Fruit fly (Drosophila melanogaster) whole organism, embryonic: ENCODE data around the gene RpL4.

Source experiments
- BEAF-32 ChIP-seq: fragments of 200-800 bp; sonication (Bioruptor generic); optimal IDR thresholded peaks from 3 replicates; lab custom pipeline; 2017; ENCODE audit warnings: missing biosample characterization, missing genetic modification characterization, mild to moderate bottlenecking, moderate library complexity, missing genetic modification reagents
- CG11504 ChIP-seq: fragments of 200-800 bp; sonication (Bioruptor generic); optimal IDR thresholded peaks from 3 replicates; lab custom pipeline; 2019; ENCODE audit warnings: missing biosample characterization, mild to moderate bottlenecking, missing genetic modification characterization, moderate library complexity
- CG12769 ChIP-seq: fragments of 200-800 bp; sonication (Bioruptor generic); optimal IDR thresholded peaks from 2 replicates; lab custom pipeline; 2019; ENCODE audit warnings: missing biosample characterization, mild to moderate bottlenecking, missing genetic modification characterization, moderate library complexity
- CG14667 ChIP-seq: fragments of 200-800 bp; sonication (Bioruptor generic); IDR thresholded peaks from 2 replicates; pipeline ENCODE4 v1.3.6; 2022; ENCODE audit warnings: missing biosample characterization, missing genetic modification characterization
- CG16813 ChIP-seq: fragments of 200-800 bp; sonication (Bioruptor generic); IDR thresholded peaks from 3 replicates; pipeline ENCODE4 v1.3.6; 2022; ENCODE audit warnings: missing biosample characterization, missing genetic modification characterization; ENCODE audit not compliant: partially characterized antibody
- CG17328 ChIP-seq: fragments of 200-800 bp; sonication (Bioruptor generic); IDR thresholded peaks from 2 replicates; pipeline ENCODE4 v1.3.6; 2022; ENCODE audit warnings: missing biosample characterization, missing genetic modification characterization
- CG17385 ChIP-seq: fragments of 200-800 bp; sonication (Bioruptor generic); optimal IDR thresholded peaks from 3 replicates; lab custom pipeline; 2018; ENCODE audit warnings: missing biosample characterization, mild to moderate bottlenecking, missing genetic modification characterization
- CG18599 ChIP-seq: fragments of 200-800 bp; sonication (Bioruptor generic); optimal IDR thresholded peaks from 3 replicates; lab custom pipeline; 2017; ENCODE audit warnings: missing biosample characterization, missing genetic modification characterization, mild to moderate bottlenecking, moderate library complexity, missing genetic modification reagents
- CG34376 ChIP-seq: fragments of 200-800 bp; sonication (Bioruptor generic); optimal IDR thresholded peaks from 2 replicates; lab custom pipeline; 2018; ENCODE audit warnings: missing biosample characterization, mild to moderate bottlenecking, missing genetic modification characterization
- CG7372 ChIP-seq: fragments of 200-800 bp; sonication (Bioruptor generic); IDR thresholded peaks from 2 replicates; pipeline ENCODE4 v1.3.6; 2022; ENCODE audit warnings: missing biosample characterization, missing genetic modification characterization
- CG7928 ChIP-seq: fragments of 200-800 bp; sonication (Bioruptor generic); optimal IDR thresholded peaks from 2 replicates; lab custom pipeline; 2017; ENCODE audit warnings: missing biosample characterization, mild to moderate bottlenecking, missing genetic modification characterization
- CG7987 ChIP-seq: fragments of 200-800 bp; sonication (Bioruptor generic); optimal IDR thresholded peaks from 2 replicates; lab custom pipeline; 2018; ENCODE audit warnings: missing biosample characterization, mild to moderate bottlenecking, missing genetic modification characterization, moderate library complexity
- CG9727 ChIP-seq: fragments of 200-800 bp; sonication (Bioruptor generic); optimal IDR thresholded peaks from 3 replicates; lab custom pipeline; 2017; ENCODE audit warnings: missing biosample characterization, mild to moderate bottlenecking, missing genetic modification characterization
- Dp ChIP-seq: fragments of 200-800 bp; sonication (Bioruptor generic); optimal IDR thresholded peaks from 2 replicates; lab custom pipeline; 2018; ENCODE audit warnings: missing biosample characterization, mild to moderate bottlenecking, missing genetic modification characterization, moderate library complexity
- Drgx ChIP-seq: fragments of 200-800 bp; sonication (Bioruptor generic); IDR thresholded peaks from 2 replicates; pipeline ENCODE4 v1.3.6; 2022; ENCODE audit warnings: missing biosample characterization, missing genetic modification characterization
- Ets65A ChIP-seq: fragments of 200-800 bp; sonication (Bioruptor generic); peaks from one replicate; lab custom pipeline; 2016; ENCODE audit warnings: missing biosample characterization, missing genetic modification characterization
- Med ChIP-seq: fragments of 200-800 bp; sonication (Bioruptor generic); peaks from one replicate; lab custom pipeline; 2016; ENCODE audit warnings: missing biosample characterization, missing genetic modification characterization, mild to moderate bottlenecking, inconsistent platforms, moderate library complexity
- Myb ChIP-seq: fragments of 200-800 bp; sonication (Bioruptor generic); optimal IDR thresholded peaks from 2 replicates; lab custom pipeline; 2016; ENCODE audit warnings: missing biosample characterization, missing genetic modification characterization
- Oaz ChIP-seq: fragments of 200-800 bp; sonication (Bioruptor generic); IDR thresholded peaks from 2 replicates; pipeline ENCODE4 v1.3.6; 2022; ENCODE audit warnings: missing biosample characterization, missing genetic modification characterization
- Rx ChIP-seq: fragments of 200-800 bp; sonication (Bioruptor generic); IDR thresholded peaks from 2 replicates; pipeline ENCODE4 v1.3.6; 2022; ENCODE audit warnings: missing biosample characterization, missing genetic modification characterization
- Six4 ChIP-seq: fragments of 200-800 bp; sonication (Bioruptor generic); optimal IDR thresholded peaks from 2 replicates; lab custom pipeline; 2016; ENCODE audit warnings: missing biosample characterization, missing genetic modification characterization
- Sry-δ ChIP-seq: fragments of 200-800 bp; sonication (Bioruptor generic); optimal IDR thresholded peaks from 2 replicates; lab custom pipeline; 2016; ENCODE audit warnings: missing biosample characterization, missing genetic modification characterization
- Xrp1 ChIP-seq: fragments of 200-800 bp; sonication (Bioruptor generic); IDR thresholded peaks from 2 replicates; pipeline ENCODE4 v1.3.6; 2022; ENCODE audit warnings: missing biosample characterization, missing genetic modification characterization
- bcd ChIP-seq: fragments of 200-800 bp; sonication (Bioruptor generic); optimal IDR thresholded peaks from 2 replicates; lab custom pipeline; 2017; ENCODE audit warnings: missing biosample characterization, mild to moderate bottlenecking, missing genetic modification characterization
- ci ChIP-seq: fragments of 200-800 bp; sonication (Bioruptor generic); IDR thresholded peaks from 3 replicates; pipeline ENCODE4 v1.3.6; 2022; ENCODE audit warnings: missing biosample characterization, missing genetic modification characterization
- crol ChIP-seq: fragments of 200-800 bp; sonication (Bioruptor generic); IDR thresholded peaks from 2 replicates; pipeline ENCODE4 v1.3.6; 2022; ENCODE audit warnings: missing biosample characterization, missing genetic modification characterization
- crp ChIP-seq, 2 experiments: fragments of 200-800 bp; sonication (Bioruptor generic); optimal IDR thresholded peaks; 2 replicates in 1 of 2; 3 replicates in 1 of 2; lab custom pipeline; 2017; ENCODE audit warnings: missing biosample characterization in 2 of 2, missing genetic modification characterization in 2 of 2, mild to moderate bottlenecking in 1 of 2, moderate library complexity in 1 of 2
- dan ChIP-seq: fragments of 200-800 bp; sonication (Bioruptor generic); IDR thresholded peaks from 2 replicates; pipeline ENCODE4 v1.3.6; 2022; ENCODE audit warnings: missing biosample characterization, missing genetic modification characterization
- ems ChIP-seq: fragments of 200-800 bp; sonication (Bioruptor generic); optimal IDR thresholded peaks from 3 replicates; lab custom pipeline; 2016; ENCODE audit warnings: missing biosample characterization, missing genetic modification characterization
- exex ChIP-seq: fragments of 200-800 bp; sonication (Bioruptor generic); optimal IDR thresholded peaks from 4 replicates; lab custom pipeline; 2018; ENCODE audit warnings: missing biosample characterization, mild to moderate bottlenecking, missing genetic modification characterization, moderate library complexity
- grau ChIP-seq: fragments of 200-800 bp; optimal IDR thresholded peaks from 3 replicates; lab custom pipeline; 2019; ENCODE audit warnings: missing biosample characterization, mild to moderate bottlenecking, missing genetic modification characterization, moderate library complexity
- grn ChIP-seq: fragments of 200-800 bp; sonication (Bioruptor generic); optimal IDR thresholded peaks from 3 replicates; lab custom pipeline; 2017; ENCODE audit warnings: missing biosample characterization, missing genetic modification characterization
- oc ChIP-seq: fragments of 200-800 bp; sonication (Bioruptor generic); optimal IDR thresholded peaks from 2 replicates; lab custom pipeline; 2018; ENCODE audit warnings: missing biosample characterization, mild to moderate bottlenecking, missing genetic modification characterization, moderate library complexity
- pzg ChIP-seq: fragments of 200-800 bp; sonication (Bioruptor generic); optimal IDR thresholded peaks from 3 replicates; lab custom pipeline; 2018; ENCODE audit warnings: missing biosample characterization, mild to moderate bottlenecking, missing genetic modification characterization, moderate library complexity
- row ChIP-seq: fragments of 200-800 bp; sonication (Bioruptor generic); IDR thresholded peaks from 3 replicates; pipeline ENCODE4 v1.3.6; 2022; ENCODE audit warnings: missing biosample characterization, missing genetic modification characterization
- sens ChIP-seq: fragments of 200-800 bp; sonication (Bioruptor generic); peaks from one replicate; lab custom pipeline; 2016; ENCODE audit warnings: missing biosample characterization, missing genetic modification characterization
- seq ChIP-seq: fragments of 200-800 bp; sonication (Bioruptor generic); IDR thresholded peaks from 2 replicates; pipeline ENCODE4 v1.3.6; 2022; ENCODE audit warnings: missing biosample characterization, missing genetic modification characterization
- slp2 ChIP-seq: fragments of 200-800 bp; sonication (Bioruptor generic); optimal IDR thresholded peaks from 2 replicates; lab custom pipeline; 2016; ENCODE audit warnings: missing biosample characterization, missing genetic modification characterization
- stwl ChIP-seq: fragments of 200-800 bp; sonication (Bioruptor generic); optimal IDR thresholded peaks from 3 replicates; lab custom pipeline; 2018; ENCODE audit warnings: missing biosample characterization, mild to moderate bottlenecking, missing genetic modification characterization, moderate library complexity
- sug ChIP-seq: fragments of 200-800 bp; optimal IDR thresholded peaks from 2 replicates; lab custom pipeline; 2019; ENCODE audit warnings: missing biosample characterization, mild to moderate bottlenecking, missing genetic modification characterization, moderate library complexity
- trem ChIP-seq: fragments of 200-800 bp; optimal IDR thresholded peaks from 3 replicates; lab custom pipeline; 2019; ENCODE audit warnings: missing biosample characterization, mild to moderate bottlenecking, missing genetic modification characterization, moderate library complexity
- ttk ChIP-seq: fragments of 200-800 bp; sonication (Bioruptor generic); IDR thresholded peaks from 2 replicates; pipeline ENCODE4 v2.1.2; 2022; ENCODE audit warnings: missing biosample characterization, missing genetic modification characterization
- wdn ChIP-seq: fragments of 200-800 bp; sonication (Bioruptor generic); IDR thresholded peaks from 2 replicates; pipeline ENCODE4 v1.3.6; 2022; ENCODE audit warnings: missing biosample characterization, missing genetic modification characterization
- z ChIP-seq: fragments of 200-800 bp; sonication (Bioruptor generic); IDR thresholded peaks from 3 replicates; pipeline ENCODE4 v1.3.6; 2022; ENCODE audit warnings: missing biosample characterization, missing genetic modification characterization
- zfh2 ChIP-seq: fragments of 200-800 bp; sonication (Bioruptor generic); optimal IDR thresholded peaks from 2 replicates; lab custom pipeline; 2016; ENCODE audit warnings: missing biosample characterization, missing genetic modification characterization

RpL4 gene

DNA sequence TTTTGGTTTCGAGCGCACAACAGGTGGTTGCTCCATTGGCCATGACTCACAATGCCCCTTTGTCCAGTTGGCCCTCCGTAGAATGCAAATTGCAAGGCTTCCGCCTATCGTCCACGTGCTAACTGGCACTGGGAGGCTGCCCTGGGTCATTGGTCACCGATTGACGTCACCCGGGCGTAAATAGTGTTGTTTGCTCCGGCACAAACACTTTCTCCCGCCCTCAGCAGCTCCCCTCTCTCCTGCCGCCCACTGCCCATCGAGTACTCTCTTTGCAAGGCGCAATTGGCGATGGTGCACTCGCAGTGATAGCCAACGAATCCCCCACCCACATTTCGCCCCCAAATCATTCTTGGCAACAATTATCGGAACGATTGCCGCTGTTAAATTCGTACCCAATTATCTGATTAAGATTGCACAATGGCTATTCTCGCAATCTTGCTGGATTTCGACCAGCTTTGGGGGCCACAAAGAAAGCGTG is 4.2 kb downstream of the RpL4 start (continued):
- TF ChIP-seq Ets65A (peak; percentile 70), crp (GFP tag; optimal IDR thresholded peaks at IDR 0.05; lab: Kevin White, UChicago) (no peak), CG17385 (no peak), sug (peak; percentile 27), Oaz (no peak), CG11504 (tag; lab: Kevin White, UChicago) (no peak), exex (tag; lab: Kevin White, UChicago) (peak; percentile 62), Med (GFP tag; lab: Kevin White, UChicago) (peak; percentile 45), CG7372 (GFP tag; lab: Robert Waterston, UW) (no peak)
- TF ChIP-seq, all 482 proteins: peak for 14

DNA sequence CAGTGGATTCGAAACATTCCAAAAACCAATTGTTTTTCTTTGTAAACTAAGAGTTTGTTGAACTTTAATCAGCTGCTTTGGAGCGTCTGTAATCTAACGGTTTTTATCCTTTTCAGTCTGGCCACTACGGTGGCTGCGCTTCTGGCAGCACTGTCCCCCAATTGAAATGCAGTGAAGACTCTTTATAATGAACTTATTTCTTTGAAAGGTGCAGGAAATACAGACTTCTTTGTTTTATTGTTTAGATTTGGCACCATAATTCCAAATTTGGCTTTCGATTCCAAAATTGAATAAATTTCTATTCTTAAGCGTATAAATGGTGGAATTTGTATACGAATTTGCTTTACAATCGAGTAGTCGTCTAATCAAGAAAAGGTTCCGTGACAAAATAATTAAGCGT is 5.5 kb downstream of the RpL4 start, which contains the start of gene nenya:
nenya (minus strand) TSS at position 35 of the 400 bp plus-strand sequence.
- TF ChIP-seq row (GFP tag; lab: Robert Waterston, UW) (peak; percentile 51), slp2 (GFP tag; lab: Kevin White, UChicago) (no peak), Rx (GFP tag; lab: Robert Waterston, UW) (no peak), Myb (GFP tag; lab: Kevin White, UChicago) (peak; percentile 67), ems (GFP tag; lab: Kevin White, UChicago) (no peak), zfh2 (GFP tag; lab: Kevin White, UChicago) (no peak), Med (GFP tag; lab: Kevin White, UChicago) (peak; percentile 54), grau (tag; lab: Kevin White, UChicago) (peak; percentile 67), z (GFP tag; lab: Robert Waterston, UW) (no peak), CG9727 (no peak), trem (tag; lab: Kevin White, UChicago) (peak; percentile 6)

DNA sequence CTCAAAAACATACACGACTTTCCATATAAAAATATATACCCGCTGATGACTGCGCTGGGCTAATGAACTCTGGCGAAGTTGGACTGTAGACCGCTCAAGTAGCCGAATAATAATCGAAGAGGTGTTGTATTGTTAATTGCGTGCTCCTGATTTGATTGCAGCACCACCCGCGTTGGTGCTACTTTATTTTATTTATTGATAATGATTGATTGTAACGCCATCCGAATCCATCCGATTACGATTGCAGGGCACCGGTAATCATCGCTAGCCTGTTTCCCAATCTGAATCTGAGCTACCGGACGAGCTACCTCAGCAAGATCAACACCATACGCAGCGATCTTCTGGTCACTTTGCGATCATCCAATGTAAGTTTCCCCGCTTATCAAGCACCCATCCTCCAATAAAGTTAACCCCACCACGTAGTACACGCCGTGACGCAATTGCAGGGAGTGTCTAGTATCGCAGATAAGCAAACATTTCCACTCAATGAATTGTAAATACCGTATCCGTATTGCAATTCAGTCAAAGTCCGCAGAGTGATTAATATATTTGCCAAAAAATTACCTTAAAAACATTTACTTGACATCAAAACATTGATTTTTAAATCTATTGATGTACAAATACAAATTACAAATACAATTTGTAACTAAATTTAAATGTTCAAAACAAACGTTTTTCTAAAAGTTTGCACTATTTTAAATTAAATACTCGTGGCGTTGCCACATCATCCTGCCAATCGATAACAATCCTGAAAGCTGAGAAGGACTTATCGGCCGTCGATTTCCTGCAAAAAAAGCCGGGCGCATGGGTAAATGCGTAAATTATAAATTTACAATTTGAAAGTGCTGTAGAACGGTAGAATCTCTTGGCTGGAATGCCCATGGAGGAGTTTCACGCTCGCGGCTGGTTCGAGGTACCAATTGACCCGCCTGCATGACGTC is 6.6 kb downstream of the RpL4 start:
- TF ChIP-seq wdn (GFP tag; lab: Robert Waterston, UW) (no peak), exex (tag; lab: Kevin White, UChicago) (peak; percentile 91), trem (tag; lab: Kevin White, UChicago) (peak; percentile 52), Six4 (GFP tag; lab: Kevin White, UChicago) (no peak), grn (GFP tag; lab: Kevin White, UChicago) (peak; percentile 65), CG16813 (GFP tag; lab: Robert Waterston, UW) (no peak), ttk (GFP tag; lab: Robert Waterston, UW) (no peak), CG18599 (no peak), CG34376 (peak; percentile 63), ci (GFP tag; lab: Robert Waterston, UW) (peak; percentile 47; the same call in 1 of the 3 replicates), BEAF-32 (GFP tag; lab: Kevin White, UChicago) (peak; percentile 34), Dp (GFP tag; lab: Kevin White, UChicago) (peak; percentile 53), CG14667 (no peak), CG7987 (GFP tag; lab: Kevin White, UChicago) (peak; percentile 21), sens (GFP tag; lab: Kevin White, UChicago) (peak; percentile 56), Xrp1 (no peak), CG7928 (GFP tag; lab: Kevin White, UChicago) (no peak), Myb (GFP tag; lab: Kevin White, UChicago) (peak; percentile 29), CG9727 (no peak), dan (GFP tag; lab: Robert Waterston, UW) (no peak), CG12769 (no peak), Med (GFP tag; lab: Kevin White, UChicago) (peak; percentile 36), pzg (GFP tag; lab: Kevin White, UChicago) (peak; percentile 20), Drgx (GFP tag; lab: Robert Waterston, UW) (no peak), Rx (GFP tag; lab: Robert Waterston, UW) (no peak), crol (no peak), stwl (peak; percentile 54), Sry-δ (GFP tag; lab: Kevin White, UChicago) (peak; percentile 12), oc (tag; lab: Kevin White, UChicago) (no peak), bcd (no peak), seq (no peak), CG17328 (GFP tag; lab: Robert Waterston, UW) (no peak)
